Fruit fly (Drosophila melanogaster) whole organism, embryonic: ENCODE results near the gene CG43800.

Source experiments
- Bdp1 ChIP-seq: fragments of 200-800 bp; sonication (Bioruptor generic); optimal IDR thresholded peaks from 3 replicates; lab custom pipeline; 2016; ENCODE audit warnings: missing biosample characterization, missing genetic modification characterization
- Bgb ChIP-seq: fragments of 200-800 bp; sonication (Bioruptor generic); IDR thresholded peaks from 2 replicates; pipeline ENCODE4 v1.3.6; 2022; ENCODE audit warnings: missing biosample characterization, missing genetic modification characterization; ENCODE audit not compliant: partially characterized antibody
- CG10366 ChIP-seq: fragments of 200-800 bp; sonication (Bioruptor generic); IDR thresholded peaks from 2 replicates; pipeline ENCODE4 v1.3.6; 2022; ENCODE audit warnings: missing biosample characterization, missing genetic modification characterization
- CG12155 ChIP-seq: fragments of 200-800 bp; sonication (Bioruptor generic); optimal IDR thresholded peaks from 3 replicates; lab custom pipeline; 2016; ENCODE audit warnings: missing biosample characterization, missing genetic modification characterization
- CG14860 ChIP-seq: fragments of 200-800 bp; sonication (Bioruptor generic); IDR thresholded peaks from 3 replicates; pipeline ENCODE4 v1.3.6; 2022; ENCODE audit warnings: missing biosample characterization, missing genetic modification characterization; ENCODE audit not compliant: partially characterized antibody
- CG1529 ChIP-seq: fragments of 200-800 bp; sonication (Bioruptor generic); optimal IDR thresholded peaks from 3 replicates; lab custom pipeline; 2018; ENCODE audit warnings: missing biosample characterization, missing genetic modification characterization
- CG18011 ChIP-seq: fragments of 200-800 bp; sonication (Bioruptor generic); optimal IDR thresholded peaks from 2 replicates; lab custom pipeline; 2017; ENCODE audit warnings: missing biosample characterization, missing genetic modification characterization, mild to moderate bottlenecking, moderate library complexity, missing genotype
- CG2202 ChIP-seq: fragments of 200-800 bp; sonication (Bioruptor generic); optimal IDR thresholded peaks from 2 replicates; lab custom pipeline; 2018; ENCODE audit warnings: missing biosample characterization, mild to moderate bottlenecking, missing genetic modification characterization
- CG3281 ChIP-seq: fragments of 200-800 bp; sonication (Bioruptor generic); optimal IDR thresholded peaks from 3 replicates; lab custom pipeline; 2017; ENCODE audit warnings: missing biosample characterization, mild to moderate bottlenecking, missing genetic modification characterization
- CG4360 ChIP-seq: fragments of 200-800 bp; sonication (Bioruptor generic); IDR thresholded peaks from 2 replicates; pipeline ENCODE4 v1.3.6; 2022; ENCODE audit warnings: missing biosample characterization, missing genetic modification characterization
- CG43689 ChIP-seq: fragments of 200-800 bp; sonication (Bioruptor generic); IDR thresholded peaks from 2 replicates; pipeline ENCODE4 v1.3.6; 2022; ENCODE audit warnings: missing biosample characterization, missing genetic modification characterization
- CG7556 ChIP-seq: fragments of 200-800 bp; sonication (Bioruptor generic); optimal IDR thresholded peaks from 2 replicates; lab custom pipeline; 2017; ENCODE audit warnings: missing biosample characterization, mild to moderate bottlenecking, missing genetic modification characterization
- CG7928 ChIP-seq: fragments of 200-800 bp; sonication (Bioruptor generic); optimal IDR thresholded peaks from 2 replicates; lab custom pipeline; 2017; ENCODE audit warnings: missing biosample characterization, mild to moderate bottlenecking, missing genetic modification characterization
- CG9727 ChIP-seq: fragments of 200-800 bp; sonication (Bioruptor generic); optimal IDR thresholded peaks from 3 replicates; lab custom pipeline; 2017; ENCODE audit warnings: missing biosample characterization, mild to moderate bottlenecking, missing genetic modification characterization
- CG9932 ChIP-seq: fragments of 200-800 bp; sonication (Bioruptor generic); IDR thresholded peaks from 2 replicates; pipeline ENCODE4 v1.3.6; 2022; ENCODE audit warnings: missing biosample characterization, missing genetic modification characterization
- Camta ChIP-seq: fragments of 200-800 bp; sonication (Bioruptor generic); optimal IDR thresholded peaks from 2 replicates; lab custom pipeline; 2016; ENCODE audit warnings: missing biosample characterization, missing genetic modification characterization
- Doc3 ChIP-seq: fragments of 200-800 bp; sonication (Bioruptor generic); IDR thresholded peaks from 3 replicates; pipeline ENCODE4 v1.3.6; 2022; ENCODE audit warnings: missing biosample characterization, missing genetic modification characterization; ENCODE audit not compliant: partially characterized antibody
- Ets97D ChIP-seq: fragments of 200-800 bp; sonication (Bioruptor generic); optimal IDR thresholded peaks from 3 replicates; lab custom pipeline; 2016; ENCODE audit warnings: missing biosample characterization, missing genetic modification characterization
- Gug ChIP-seq: fragments of 200-800 bp; sonication (Bioruptor generic); IDR thresholded peaks from 4 replicates; pipeline ENCODE4 v1.3.6; 2022; ENCODE audit warnings: missing biosample characterization, missing genetic modification characterization
- H15 ChIP-seq: fragments of 200-800 bp; sonication (Bioruptor generic); IDR thresholded peaks from 3 replicates; pipeline ENCODE4 v1.3.6; 2022; ENCODE audit warnings: missing biosample characterization, missing genetic modification characterization
- HHEX ChIP-seq: fragments of 200-800 bp; sonication (Bioruptor generic); optimal IDR thresholded peaks from 3 replicates; lab custom pipeline; 2017; ENCODE audit warnings: missing biosample characterization, mild to moderate bottlenecking, missing genetic modification characterization, missing genetic modification reagents
- HLH4C ChIP-seq: fragments of 200-800 bp; sonication (Bioruptor generic); IDR thresholded peaks from 3 replicates; pipeline ENCODE4 v1.3.6; 2022; ENCODE audit warnings: missing biosample characterization, missing genetic modification characterization; ENCODE audit not compliant: partially characterized antibody
- Hey ChIP-seq: fragments of 200-800 bp; sonication (Bioruptor generic); optimal IDR thresholded peaks from 3 replicates; lab custom pipeline; 2018; ENCODE audit warnings: missing biosample characterization, mild to moderate bottlenecking, missing genetic modification characterization
- Lpt ChIP-seq: fragments of >200 bp; optimal IDR thresholded peaks from 2 replicates; lab custom pipeline; 2018; ENCODE audit warnings: missing biosample characterization, missing genetic modification characterization
- NC2β ChIP-seq: fragments of 200-800 bp; sonication (Bioruptor generic); optimal IDR thresholded peaks from 2 replicates; lab custom pipeline; 2016; ENCODE audit warnings: missing biosample characterization, missing genetic modification characterization
- Neu2 ChIP-seq: fragments of 200-800 bp; sonication (Bioruptor generic); optimal IDR thresholded peaks from 3 replicates; lab custom pipeline; 2016; ENCODE audit warnings: missing biosample characterization, missing genetic modification characterization, borderline replicate concordance
- Poxn ChIP-seq: fragments of 200-800 bp; sonication (Bioruptor generic); IDR thresholded peaks from 2 replicates; pipeline ENCODE4 v1.3.6; 2022; ENCODE audit warnings: missing biosample characterization, missing genetic modification characterization
- Taf1 ChIP-seq: fragments of 200-800 bp; sonication (Bioruptor generic); IDR thresholded peaks from 2 replicates; pipeline ENCODE4 v1.3.6; 2022; ENCODE audit warnings: missing biosample characterization, missing genetic modification characterization
- ac ChIP-seq: fragments of 200-800 bp; sonication (Bioruptor generic); optimal IDR thresholded peaks from 3 replicates; lab custom pipeline; 2017; ENCODE audit warnings: missing biosample characterization, mild to moderate bottlenecking, missing genetic modification characterization
- bab2 ChIP-seq: fragments of 200-800 bp; sonication (Bioruptor generic); optimal IDR thresholded peaks from 2 replicates; lab custom pipeline; 2016; ENCODE audit warnings: missing biosample characterization, missing genetic modification characterization
- br ChIP-seq: fragments of >200 bp; optimal IDR thresholded peaks from 2 replicates; lab custom pipeline; 2017
- dmrt99B ChIP-seq: fragments of 200-800 bp; sonication (Bioruptor generic); optimal IDR thresholded peaks from 2 replicates; lab custom pipeline; 2018; ENCODE audit warnings: missing biosample characterization, mild to moderate bottlenecking, missing genetic modification characterization, moderate library complexity
- ewg ChIP-seq: fragments of 200-800 bp; sonication (Bioruptor generic); optimal IDR thresholded peaks from 3 replicates; lab custom pipeline; 2017; ENCODE audit warnings: mild to moderate bottlenecking, missing biosample characterization, missing genetic modification reagents, missing genetic modification characterization
- gce ChIP-seq: fragments of 200-800 bp; sonication (Bioruptor generic); IDR thresholded peaks from 3 replicates; pipeline ENCODE4 v1.3.6; 2022; ENCODE audit warnings: missing biosample characterization, missing genetic modification characterization
- her ChIP-seq: fragments of 200-800 bp; sonication (Bioruptor generic); optimal IDR thresholded peaks from 2 replicates; lab custom pipeline; 2016; ENCODE audit warnings: missing biosample characterization, missing genetic modification characterization
- ind ChIP-seq: fragments of 200-800 bp; sonication (Bioruptor generic); optimal IDR thresholded peaks from 3 replicates; lab custom pipeline; 2016; ENCODE audit warnings: missing biosample characterization, missing genetic modification characterization
- klu ChIP-seq: fragments of 200-800 bp; sonication (Bioruptor generic); IDR thresholded peaks from 2 replicates; pipeline ENCODE4 v1.3.6; 2022; ENCODE audit warnings: missing biosample characterization, missing genetic modification characterization
- kni ChIP-seq: fragments of 200-800 bp; sonication (Bioruptor generic); optimal IDR thresholded peaks from 3 replicates; lab custom pipeline; 2017; ENCODE audit warnings: mild to moderate bottlenecking, missing biosample characterization, missing genetic modification reagents, missing genetic modification characterization
- lmd ChIP-seq: fragments of 200-800 bp; sonication (Bioruptor generic); IDR thresholded peaks from 2 replicates; pipeline ENCODE4 v1.3.6; 2022; ENCODE audit warnings: missing biosample characterization, missing genetic modification characterization
- nerfin-2 ChIP-seq: fragments of 200-800 bp; sonication (Bioruptor generic); IDR thresholded peaks from 2 replicates; pipeline ENCODE4 v1.3.6; 2022; ENCODE audit warnings: missing biosample characterization, missing genetic modification characterization; ENCODE audit not compliant: partially characterized antibody
- nom ChIP-seq: fragments of 200-800 bp; sonication (Bioruptor generic); optimal IDR thresholded peaks from 2 replicates; lab custom pipeline; 2017; ENCODE audit warnings: missing biosample characterization, missing genetic modification characterization, mild to moderate bottlenecking, moderate library complexity, missing genetic modification reagents
- oc ChIP-seq: fragments of 200-800 bp; sonication (Bioruptor generic); optimal IDR thresholded peaks from 2 replicates; lab custom pipeline; 2018; ENCODE audit warnings: missing biosample characterization, mild to moderate bottlenecking, missing genetic modification characterization, moderate library complexity
- pan ChIP-seq, 4 experiments: fragments of >200 bp in 3 of 4; fragments of 200-800 bp in 1 of 4; sonication (Bioruptor generic) in 1 of 4; optimal IDR thresholded peaks in 3 of 4; IDR thresholded peaks in 1 of 4; 2 replicates each; pipeline versions ENCODE4 v1.3.6 to Lab custom; 2017 to 2022; ENCODE audit warnings: missing biosample characterization in 2 of 4, missing genetic modification characterization in 2 of 4, mixed read lengths in 1 of 4
- pfk ChIP-seq: fragments of 200-800 bp; sonication (Bioruptor generic); optimal IDR thresholded peaks from 2 replicates; lab custom pipeline; 2018; ENCODE audit warnings: missing biosample characterization, mild to moderate bottlenecking, missing genetic modification characterization, moderate library complexity
- prd ChIP-seq, 3 experiments: fragments of >200 bp in 2 of 3; fragments of 200-800 bp in 1 of 3; sonication (Bioruptor generic) in 1 of 3; optimal IDR thresholded peaks in 2 of 3; IDR thresholded peaks in 1 of 3; 2 replicates in 2 of 3; 3 replicates in 1 of 3; pipeline versions ENCODE4 v1.3.6 to Lab custom; 2017 to 2022; ENCODE audit warnings: missing biosample characterization in 1 of 3, missing genetic modification characterization in 1 of 3
- sens-2 ChIP-seq: fragments of 200-800 bp; sonication (Bioruptor generic); IDR thresholded peaks from 2 replicates; pipeline ENCODE4 v1.3.6; 2022; ENCODE audit warnings: missing biosample characterization, missing genetic modification characterization
- usp ChIP-seq: fragments of >200 bp; optimal IDR thresholded peaks from 2 replicates; lab custom pipeline; 2017; ENCODE audit warnings: missing biosample characterization, missing genetic modification characterization
- wek ChIP-seq: fragments of 200-800 bp; sonication (Bioruptor generic); optimal IDR thresholded peaks from 3 replicates; lab custom pipeline; 2018; ENCODE audit warnings: missing biosample characterization, mild to moderate bottlenecking, missing genetic modification characterization, moderate library complexity
- zfh2 ChIP-seq: fragments of 200-800 bp; sonication (Bioruptor generic); optimal IDR thresholded peaks from 2 replicates; lab custom pipeline; 2016; ENCODE audit warnings: missing biosample characterization, missing genetic modification characterization

The CG43800 gene

DNA sequence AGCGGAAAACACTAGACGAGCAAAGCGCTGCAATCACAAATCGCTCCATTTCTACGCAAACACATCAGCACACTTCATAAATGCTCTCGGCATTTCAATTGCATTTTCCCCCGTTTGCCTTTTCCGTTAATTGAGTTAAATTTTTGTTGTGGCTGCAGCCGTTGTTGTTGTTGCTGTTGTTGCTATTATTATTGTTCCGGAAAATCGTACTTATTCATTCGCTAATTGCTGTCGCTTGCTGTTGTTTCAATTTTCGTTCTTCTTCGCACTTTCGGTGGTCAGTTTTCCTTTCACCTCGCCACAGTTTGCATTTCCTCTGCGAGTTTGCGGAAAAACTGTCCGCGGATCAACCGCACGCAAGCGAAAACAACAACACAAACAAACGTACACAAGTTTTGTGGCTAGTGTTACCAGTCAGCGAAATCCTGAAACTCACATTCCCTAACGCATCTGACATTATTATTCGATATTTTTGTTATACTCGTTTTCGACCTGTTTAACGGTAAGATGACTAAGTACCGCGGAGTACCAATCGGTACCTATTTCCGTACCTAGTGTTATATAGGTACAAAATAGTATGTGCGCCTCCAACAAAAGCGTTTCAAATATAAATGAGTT lies 12.9 kb downstream of the CG43800 start, which contains the start of gene CG13784 (continued):
- TF ChIP-seq Hey (tag; lab: Kevin White, UChicago) (no peak), CG7928 (GFP tag; lab: Kevin White, UChicago) (no peak), CG43689 (GFP tag; lab: Robert Waterston, UW) (no peak), gce (no peak), ewg (GFP tag; lab: Kevin White, UChicago) (no peak), Ets97D (peak; percentile 44), Camta (GFP tag; lab: Kevin White, UChicago) (no peak), CG9932 (GFP tag; lab: Robert Waterston, UW) (peak; percentile 55), Taf1 (GFP tag; lab: Robert Waterston, UW) (no peak), dmrt99B (tag; lab: Kevin White, UChicago) (peak; percentile 4), nom (peak; percentile 59), br (lab: Kevin White, UChicago) (no peak), Gug (no peak), her (GFP tag; lab: Kevin White, UChicago) (peak; percentile 62), Poxn (GFP tag; lab: Robert Waterston, UW) (no peak), klu (GFP tag; lab: Robert Waterston, UW) (no peak), ind (GFP tag; lab: Kevin White, UChicago) (peak; percentile 6), CG7556 (GFP tag; lab: Kevin White, UChicago) (no peak), oc (peak; percentile 25), HHEX (GFP tag; lab: Kevin White, UChicago) (peak; percentile 25), kni (peak; percentile 23), ac (GFP tag; lab: Kevin White, UChicago) (no peak), CG12155 (no peak), CG14860 (GFP tag; lab: Robert Waterston, UW) (no peak), usp (GFP tag; lab: Kevin White, UChicago) (no peak), Bgb (GFP tag; lab: Robert Waterston, UW) (peak; percentile 66), CG10366 (GFP tag; lab: Robert Waterston, UW) (no peak), CG2202 (tag; lab: Kevin White, UChicago) (peak; percentile 35), pfk (GFP tag; lab: Kevin White, UChicago) (peak; percentile 21), nerfin-2 (peak; percentile 28; the same call in 1 of the 2 replicates), Neu2 (no peak), pan (optimal IDR thresholded peaks at IDR 0.05; lab: Kevin White, UChicago) (no peak), pan (GFP tag; optimal IDR thresholded peaks at IDR 0.05 in 1 of 2, IDR thresholded peaks at IDR 0.05 in 1 of 2) (no peak), prd (optimal IDR thresholded peaks at IDR 0.05; lab: Kevin White, UChicago) (no peak), prd (GFP tag; IDR thresholded peaks at IDR 0.05; lab: Robert Waterston, UW) (no peak), CG9727 (no peak), Lpt (GFP tag; lab: Kevin White, UChicago) (no peak), CG4360 (GFP tag; lab: Robert Waterston, UW) (peak; percentile 96), HLH4C (GFP tag; lab: Robert Waterston, UW) (peak; percentile 36; the same call in 1 of the 3 replicates), H15 (GFP tag; lab: Robert Waterston, UW) (0 out of 3 replicates have a peak, but pooled peaks have one; percentile 13), bab2 (GFP tag; lab: Kevin White, UChicago) (no peak), Doc3 (GFP tag; lab: Robert Waterston, UW) (no peak), Bdp1 (GFP tag; lab: Kevin White, UChicago) (peak; percentile 1), CG1529 (GFP tag; lab: Kevin White, UChicago) (no peak), CG18011 (GFP tag; lab: Kevin White, UChicago) (peak; percentile 0), lmd (GFP tag; lab: Robert Waterston, UW) (peak; percentile 26; the same call in 1 of the 2 replicates), zfh2 (GFP tag; lab: Kevin White, UChicago) (peak; percentile 24), CG3281 (GFP tag; lab: Kevin White, UChicago) (peak; percentile 41), sens-2 (GFP tag; lab: Robert Waterston, UW) (no peak), wek (peak; percentile 50), NC2β (GFP tag; lab: Kevin White, UChicago) (no peak)
